Worm (Caenorhabditis elegans) whole organism, L3 larva: Measurements from ENCODE around the gene nono-1.

Experiments used
- ama-1 ChIP-seq: fragments of 150-350 bp; optimal IDR thresholded peaks from 2 replicates; lab custom pipeline; 2018
- daf-12 ChIP-seq: fragments of 150-350 bp; optimal IDR thresholded peaks from 2 replicates; lab custom pipeline; 2014; ENCODE audit warnings: missing biosample characterization, missing genetic modification reagents, missing genetic modification characterization
- egl-27 ChIP-seq: sonication (generic microtip); optimal IDR thresholded peaks from 4 replicates; lab custom pipeline; 2017; ENCODE audit warnings: missing biosample characterization, missing genetic modification reagents, missing genetic modification characterization
- fos-1 ChIP-seq: fragments of 150-350 bp; optimal IDR thresholded peaks from 2 replicates; lab custom pipeline; 2014; ENCODE audit warnings: missing biosample characterization, missing genetic modification characterization
- nhr-237 ChIP-seq: fragments of 150-350 bp; optimal IDR thresholded peaks from 2 replicates; lab custom pipeline; 2014; ENCODE audit warnings: missing biosample characterization, missing genetic modification characterization
- nhr-43 ChIP-seq: sonication (generic microtip); optimal IDR thresholded peaks from 2 replicates; lab custom pipeline; 2016; ENCODE audit warnings: mild to moderate bottlenecking, missing genetic modification characterization, missing compliant biosample characterization; ENCODE audit not compliant: poor library complexity, severe bottlenecking
- pha-4 ChIP-seq: fragments of 150-350 bp; optimal IDR thresholded peaks from 2 replicates; lab custom pipeline; 2014; ENCODE audit warnings: missing biosample characterization, missing genetic modification reagents, missing genetic modification characterization

- TF ChIP-seq nhr-237 (tag; lab: Kevin White, UChicago) (no peak), daf-12 (tag; lab: Kevin White, UChicago) (no peak), pha-4 (tag; lab: Kevin White, UChicago) (no peak), ama-1 (lab: Kevin White, UChicago) (peak; percentile 90), fos-1 (tag; lab: Kevin White, UChicago) (no peak), nhr-43 (tag; lab: Kevin White, UChicago) (no peak), egl-27 (no peak)
Observed at ce11 chrIII:5942104-5942503, 15.9 kb downstream of the nono-1 start.
